Worm (Caenorhabditis elegans): ENCODE measurements around the gene cca-1.

cca-1 gene

ce11 chrX:7816434-7816974 is 59.2 kb downstream of the cca-1 start, which contains the start of the genes sek-1 and R03G5.6:
TSS of gene sek-1 (plus strand) at chrX:7816734.
TSS of gene R03G5.6 (minus strand) at chrX:7816924.
- TF ChIP-seq med-1 (GFP tag; optimal IDR thresholded peaks at IDR 0.05; ENCODE audit: insufficient read depth) (no peak), ref-1 (GFP tag; conservative IDR thresholded peaks at IDR 0.05) (no peak), T22C8.4 (GFP tag; IDR thresholded peaks at IDR 0.05) (no peak), ztf-29 (GFP tag; IDR thresholded peaks at IDR 0.05) (no peak)

- no peak for TF ChIP-seq klf-2 (GFP tag; conservative IDR thresholded peaks at IDR 0.05)
- TF ChIP-seq cog-1 (tag; optimal IDR thresholded peaks at IDR 0.05) = no peak
- TF ChIP-seq T22C8.4 (GFP tag; IDR thresholded peaks at IDR 0.05) = no peak
- no peak for TF ChIP-seq flt-1 (GFP tag; IDR thresholded peaks at IDR 0.05)
- TF ChIP-seq tab-1 (GFP tag; IDR thresholded peaks at IDR 0.05) = no peak
- no peak for TF ChIP-seq ztf-29 (GFP tag; IDR thresholded peaks at IDR 0.05)
- no peak for TF ChIP-seq ref-1 (GFP tag; conservative IDR thresholded peaks at IDR 0.05)
- no peak for TF ChIP-seq ztf-23 (GFP tag; IDR thresholded peaks at IDR 0.05)
- no peak for TF ChIP-seq med-1 (GFP tag; optimal IDR thresholded peaks at IDR 0.05; ENCODE audit: insufficient read depth)
Observed at ce11 chrX:7815230-7815629, 60.5 kb downstream of the cca-1 start.

- TF ChIP-seq flt-1 (GFP tag; IDR thresholded peaks at IDR 0.05) = no peak
- no peak for TF ChIP-seq tab-1 (GFP tag; IDR thresholded peaks at IDR 0.05)
- no peak for TF ChIP-seq med-1 (GFP tag; optimal IDR thresholded peaks at IDR 0.05; ENCODE audit: insufficient read depth)
- TF ChIP-seq ref-1 (GFP tag; conservative IDR thresholded peaks at IDR 0.05) = no peak
- no peak for TF ChIP-seq ztf-23 (GFP tag; IDR thresholded peaks at IDR 0.05)
- no peak for TF ChIP-seq klf-2 (GFP tag; conservative IDR thresholded peaks at IDR 0.05)
- TF ChIP-seq T22C8.4 (GFP tag; IDR thresholded peaks at IDR 0.05) = no peak
Observed at ce11 chrX:7814747-7815146, 61.0 kb downstream of the cca-1 start.

ce11 chrX:7810991-7811390 is 64.8 kb downstream of the cca-1 start:
- TF ChIP-seq cog-1 (tag; optimal IDR thresholded peaks at IDR 0.05) = no peak
- no peak for TF ChIP-seq ref-1 (GFP tag; conservative IDR thresholded peaks at IDR 0.05)
- no peak for TF ChIP-seq ztf-29 (GFP tag; IDR thresholded peaks at IDR 0.05)
- TF ChIP-seq ztf-23 (GFP tag; IDR thresholded peaks at IDR 0.05) = no peak
- TF ChIP-seq klf-2 (GFP tag; conservative IDR thresholded peaks at IDR 0.05) = no peak
- no peak for TF ChIP-seq med-1 (GFP tag; optimal IDR thresholded peaks at IDR 0.05; ENCODE audit: insufficient read depth)
- no peak for TF ChIP-seq flt-1 (GFP tag; IDR thresholded peaks at IDR 0.05)
- TF ChIP-seq T22C8.4 (GFP tag; IDR thresholded peaks at IDR 0.05) = no peak
- no peak for TF ChIP-seq tab-1 (GFP tag; IDR thresholded peaks at IDR 0.05)

- peak; percentile 70; the same call in 1 of the 2 replicates for TF ChIP-seq flt-1 (GFP tag; IDR thresholded peaks at IDR 0.05)
- no peak for TF ChIP-seq klf-2 (GFP tag; conservative IDR thresholded peaks at IDR 0.05)
- TF ChIP-seq T22C8.4 (GFP tag; IDR thresholded peaks at IDR 0.05) = no peak
- no peak for TF ChIP-seq ztf-29 (GFP tag; IDR thresholded peaks at IDR 0.05)
- TF ChIP-seq ztf-23 (GFP tag; IDR thresholded peaks at IDR 0.05) = peak; percentile 74
- no peak for TF ChIP-seq tab-1 (GFP tag; IDR thresholded peaks at IDR 0.05)
- TF ChIP-seq cog-1 (tag; optimal IDR thresholded peaks at IDR 0.05) = peak; percentile 75
- no peak for TF ChIP-seq ref-1 (GFP tag; conservative IDR thresholded peaks at IDR 0.05)
- TF ChIP-seq med-1 (GFP tag; optimal IDR thresholded peaks at IDR 0.05; ENCODE audit: insufficient read depth) = no peak
Observed at ce11 chrX:7809352-7810196, 66.2 kb downstream of the cca-1 start.

ce11 chrX:7808388-7808787 is 67.4 kb downstream of the cca-1 start:
- TF ChIP-seq T22C8.4 (GFP tag; IDR thresholded peaks at IDR 0.05) (no peak), med-1 (GFP tag; optimal IDR thresholded peaks at IDR 0.05; ENCODE audit: insufficient read depth) (no peak), ztf-23 (GFP tag; IDR thresholded peaks at IDR 0.05) (no peak)

ce11 chrX:7800370-7800769 is 75.4 kb downstream of the cca-1 start:
- TF ChIP-seq tab-1 (GFP tag; IDR thresholded peaks at IDR 0.05) (no peak), flt-1 (GFP tag; IDR thresholded peaks at IDR 0.05) (no peak), cog-1 (tag; optimal IDR thresholded peaks at IDR 0.05) (no peak), ztf-23 (GFP tag; IDR thresholded peaks at IDR 0.05) (no peak), T22C8.4 (GFP tag; IDR thresholded peaks at IDR 0.05) (no peak), klf-2 (GFP tag; conservative IDR thresholded peaks at IDR 0.05) (no peak), ref-1 (GFP tag; conservative IDR thresholded peaks at IDR 0.05) (no peak), ztf-29 (GFP tag; IDR thresholded peaks at IDR 0.05) (no peak), med-1 (GFP tag; optimal IDR thresholded peaks at IDR 0.05; ENCODE audit: insufficient read depth) (no peak)

- no peak for TF ChIP-seq ref-1 (GFP tag; conservative IDR thresholded peaks at IDR 0.05)
Observed at ce11 chrX:7799680-7800079, 76.1 kb downstream of the cca-1 start, which contains the start of gene gpx-7. TSS of gene gpx-7 (minus strand) at chrX:7799780.

- no peak for TF ChIP-seq ref-1 (GFP tag; conservative IDR thresholded peaks at IDR 0.05)
- TF ChIP-seq med-1 (GFP tag; optimal IDR thresholded peaks at IDR 0.05; ENCODE audit: insufficient read depth) = no peak
- no peak for TF ChIP-seq flt-1 (GFP tag; IDR thresholded peaks at IDR 0.05)
- TF ChIP-seq ztf-23 (GFP tag; IDR thresholded peaks at IDR 0.05) = 0 out of 2 replicates have a peak, but pooled peaks have one; percentile 16
- no peak for TF ChIP-seq ztf-29 (GFP tag; IDR thresholded peaks at IDR 0.05)
- peak; percentile 9 for TF ChIP-seq cog-1 (tag; optimal IDR thresholded peaks at IDR 0.05)
Observed at ce11 chrX:7798248-7799020, 77.3 kb downstream of the cca-1 start, which contains the start of gene adm-4. TSS of gene adm-4 (minus strand) at chrX:7798298.

Measured in whole organism, midembryonic.